Worm (Caenorhabditis elegans): ENCODE measurements around the gene sgt-1.
"Not testable (repeated sequence)": the region's sequence is repeated elsewhere in the genome, so short reads cannot be mapped to it uniquely, and the experiment has no call there.

The sgt-1 gene

DNA sequence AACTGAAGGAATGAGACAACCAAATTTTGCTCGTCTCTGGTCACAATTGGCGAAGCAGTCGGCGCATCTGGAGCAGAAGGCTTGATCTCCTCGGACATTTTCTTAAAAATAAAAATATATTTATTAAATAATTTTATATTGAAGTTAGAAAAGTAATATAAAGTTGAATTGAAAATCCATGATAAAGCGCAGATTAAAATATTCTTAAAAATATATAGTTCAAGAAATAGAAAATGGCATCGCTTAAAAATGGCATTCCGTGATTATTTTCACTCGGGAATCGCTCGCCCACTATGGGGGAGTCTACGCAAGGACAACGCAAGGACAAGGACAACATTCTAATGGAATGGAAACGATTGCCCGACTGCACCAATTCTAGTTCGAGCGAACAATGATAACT is at the start of gene sgt-1:
Gene sgt-1, minus strand, starts transcription at position 101 of the 400 bp plus-strand sequence.
- not testable (repeated sequence) for TF ChIP-seq sox-4, unc-30, nhr-47 (tag; optimal IDR thresholded peaks at IDR 0.05)

- TF ChIP-seq ceh-63 (GFP tag; optimal IDR thresholded peaks at IDR 0.05) = no peak
- TF ChIP-seq fos-1 (tag; optimal IDR thresholded peaks at IDR 0.05) = no peak
- no peak for TF ChIP-seq F16B12.6 (tag; optimal IDR thresholded peaks at IDR 0.05)
- TF ChIP-seq lsy-2 (tag; optimal IDR thresholded peaks at IDR 0.05) = no peak
- no peak for TF ChIP-seq lin-13 (GFP tag; optimal IDR thresholded peaks at IDR 0.05)
- TF ChIP-seq rnt-1 (tag; optimal IDR thresholded peaks at IDR 0.05) = no peak
- TF ChIP-seq ama-1 (optimal IDR thresholded peaks at IDR 0.05) = no peak
- TF ChIP-seq C34B4.2 (tag; optimal IDR thresholded peaks at IDR 0.05) = no peak
- no peak for TF ChIP-seq lir-3 (tag; optimal IDR thresholded peaks at IDR 0.05; ENCODE audit: poor library complexity)
- no peak for TF ChIP-seq unc-30 (tag; optimal IDR thresholded peaks at IDR 0.05)
- TF ChIP-seq zip-4 (GFP tag; optimal IDR thresholded peaks at IDR 0.05) = no peak
- no peak for TF ChIP-seq mep-1 (tag; optimal IDR thresholded peaks at IDR 0.05)
- TF ChIP-seq hlh-4 (tag; optimal IDR thresholded peaks at IDR 0.05) = no peak
- no peak for TF ChIP-seq nhr-76 (tag; optimal IDR thresholded peaks at IDR 0.05)
- TF ChIP-seq nhr-237 (tag; optimal IDR thresholded peaks at IDR 0.05) = no peak
- TF ChIP-seq xbp-1 (tag; optimal IDR thresholded peaks at IDR 0.05) = no peak
- no peak for TF ChIP-seq nhr-71 (tag; optimal IDR thresholded peaks at IDR 0.05)
Observed at ce11 chrII:4953289-4953688, 49.7 kb upstream of the sgt-1 start, which contains the start of gene ndx-3. TSS of gene ndx-3 (plus strand) at chrII:4953589.

ce11 chrII:4949380-4949950 is 45.9 kb upstream of the sgt-1 start, which contains the start of the genes try-1 and zyg-12:
TSS of gene try-1 (minus strand) at chrII:4949527.
TSS of gene zyg-12 (plus strand) at chrII:4949900.
- no peak for TF ChIP-seq skn-1 (tag; optimal IDR thresholded peaks at IDR 0.05)
- TF ChIP-seq pqm-1 (tag; optimal IDR thresholded peaks at IDR 0.05) = no peak
- no peak for TF ChIP-seq nhr-19 (GFP tag; conservative IDR thresholded peaks at IDR 0.05)
- no peak for TF ChIP-seq rnt-1 (tag; optimal IDR thresholded peaks at IDR 0.05)
- TF ChIP-seq elt-2 (tag; optimal IDR thresholded peaks at IDR 0.05) = no peak
- no peak for TF ChIP-seq dsc-1 (tag; optimal IDR thresholded peaks at IDR 0.05)
- TF ChIP-seq lin-14 (GFP tag; optimal IDR thresholded peaks at IDR 0.05) = no peak
- no peak for TF ChIP-seq elt-3 (tag; optimal IDR thresholded peaks at IDR 0.05)
- TF ChIP-seq fkh-10 (GFP tag; optimal IDR thresholded peaks at IDR 0.05) = no peak
- TF ChIP-seq hpl-2 (GFP tag; optimal IDR thresholded peaks at IDR 0.05) = no peak
- no peak for TF ChIP-seq nhr-47 (tag; optimal IDR thresholded peaks at IDR 0.05)

DNA sequence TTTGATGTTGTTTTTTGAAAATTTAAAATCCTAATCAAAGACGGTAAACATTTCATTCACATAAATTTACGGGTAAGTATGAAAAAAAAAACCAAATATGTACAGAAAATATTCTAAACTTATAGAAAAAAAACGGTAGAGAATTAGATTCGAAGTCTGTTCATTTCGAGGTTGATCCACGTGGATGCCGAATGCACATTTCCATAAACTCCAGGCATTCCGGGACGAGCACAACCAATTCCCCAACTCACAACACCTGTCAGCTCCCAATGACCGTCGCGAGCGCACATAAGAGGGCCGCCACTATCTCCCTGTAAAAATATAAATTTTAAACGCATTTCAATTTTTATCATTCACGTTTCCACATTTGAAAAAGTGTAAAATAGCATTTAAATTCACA is 44.5 kb upstream of the sgt-1 start:
- TF ChIP-seq elt-2 (tag; optimal IDR thresholded peaks at IDR 0.05) (peak; percentile 7), skn-1 (tag; optimal IDR thresholded peaks at IDR 0.05) (no peak), unc-98 (GFP tag; IDR thresholded peaks at IDR 0.05) (no peak), swsn-7 (tag; optimal IDR thresholded peaks at IDR 0.05) (no peak), pqm-1 (tag; optimal IDR thresholded peaks at IDR 0.05) (no peak), nhr-85 (tag) (peak; percentile 59), lin-35 (GFP tag; optimal IDR thresholded peaks at IDR 0.05) (no peak), pag-3 (tag; optimal IDR thresholded peaks at IDR 0.05; ENCODE audit: borderline replicate concordance, insufficient read depth) (no peak), mef-2 (tag; optimal IDR thresholded peaks at IDR 0.05) (no peak), blmp-1 (tag; optimal IDR thresholded peaks at IDR 0.05) (no peak), elt-3 (tag; optimal IDR thresholded peaks at IDR 0.05) (no peak), unc-30 (tag; optimal IDR thresholded peaks at IDR 0.05) (no peak), nhr-12 (tag; optimal IDR thresholded peaks at IDR 0.05) (no peak), lir-3 (tag; optimal IDR thresholded peaks at IDR 0.05; ENCODE audit: poor library complexity) (no peak), lsy-2 (tag; optimal IDR thresholded peaks at IDR 0.05) (no peak), vab-15 (tag; optimal IDR thresholded peaks at IDR 0.05) (no peak), nhr-28 (tag; optimal IDR thresholded peaks at IDR 0.05) (no peak), rnt-1 (tag; optimal IDR thresholded peaks at IDR 0.05) (no peak)

Data from whole organism, L1 larva.